Worm (Caenorhabditis elegans) whole organism, early embryonic: ENCODE data around the gene Y51H7C.13.

ENCODE experiments used
- B0310.2 ChIP-seq: sonication (generic microtip); optimal IDR thresholded peaks from 2 replicates; lab custom pipeline; 2016; ENCODE audit warnings: mild to moderate bottlenecking, missing genetic modification characterization, missing compliant biosample characterization
- F13C5.2 ChIP-seq: sonication (generic microtip); optimal IDR thresholded peaks from 2 replicates; lab custom pipeline; 2017; ENCODE audit warnings: mild to moderate bottlenecking, missing genetic modification characterization, inconsistent platforms, missing compliant biosample characterization
- aly-1 ChIP-seq: sonication (generic microtip); optimal IDR thresholded peaks from 2 replicates; lab custom pipeline; 2016; ENCODE audit warnings: missing genetic modification characterization, missing compliant biosample characterization
- ama-1 ChIP-seq: fragments of 150-350 bp; optimal IDR thresholded peaks from 2 replicates; lab custom pipeline; 2014
- ceh-13 ChIP-seq: fragments of 200-800 bp; sonication (Bioruptor generic); optimal IDR thresholded peaks from 2 replicates; lab custom pipeline; 2018; ENCODE audit warnings: mild to moderate bottlenecking, missing genetic modification characterization, missing compliant biosample characterization
- ceh-36 ChIP-seq: sonication (generic microtip); optimal IDR thresholded peaks from 2 replicates; lab custom pipeline; 2016; ENCODE audit warnings: missing genetic modification characterization, inconsistent platforms, missing compliant biosample characterization
- ets-7 ChIP-seq: sonication (generic microtip); optimal IDR thresholded peaks from 2 replicates; lab custom pipeline; 2016; ENCODE audit warnings: missing genotype, missing genetic modification characterization, missing compliant biosample characterization
- flt-1 ChIP-seq: fragments of 200-800 bp; sonication (Bioruptor generic); IDR thresholded peaks from 2 replicates; pipeline ENCODE4 v1.3.6; 2022; ENCODE audit warnings: missing genetic modification characterization, missing compliant biosample characterization
- hmbx-1 ChIP-seq: sonication (generic microtip); optimal IDR thresholded peaks from 2 replicates; lab custom pipeline; 2016; ENCODE audit warnings: mild to moderate bottlenecking, missing genetic modification characterization, missing compliant biosample characterization
- hmg-4 ChIP-seq: fragments of 200-800 bp; sonication (Bioruptor generic); optimal IDR thresholded peaks from 2 replicates; lab custom pipeline; 2018; ENCODE audit warnings: mild to moderate bottlenecking, missing genetic modification characterization, missing compliant biosample characterization
- hnd-1 ChIP-seq: sonication (generic microtip); optimal IDR thresholded peaks from 2 replicates; lab custom pipeline; 2016; ENCODE audit warnings: missing genetic modification characterization, missing compliant biosample characterization
- pes-1 ChIP-seq: fragments of 200-800 bp; sonication (Bioruptor generic); IDR thresholded peaks from 2 replicates; pipeline ENCODE4 v1.3.6; 2022; ENCODE audit warnings: missing genetic modification reagents, missing genetic modification characterization, missing compliant biosample characterization
- scrt-1 ChIP-seq: fragments of 200-800 bp; sonication (Bioruptor generic); IDR thresholded peaks from 2 replicates; pipeline ENCODE4 v1.3.6; 2022; ENCODE audit warnings: missing genetic modification characterization, missing compliant biosample characterization
- sea-1 ChIP-seq: fragments of 200-800 bp; sonication (Bioruptor generic); conservative IDR thresholded peaks from 2 replicates; pipeline ENCODE4 v1.3.6; 2022; ENCODE audit warnings: missing genetic modification characterization, missing compliant biosample characterization
- tbx-11 ChIP-seq: fragments of 200-800 bp; sonication (Bioruptor generic); IDR thresholded peaks from 2 replicates; pipeline ENCODE4 v1.3.6; 2022; ENCODE audit warnings: missing genetic modification characterization, missing compliant biosample characterization
- tbx-37 ChIP-seq: fragments of 200-800 bp; sonication (Bioruptor generic); conservative IDR thresholded peaks from 2 replicates; pipeline ENCODE4 v1.3.6; 2022; ENCODE audit warnings: missing genetic modification reagents, missing genetic modification characterization, missing compliant biosample characterization
- tra-4 ChIP-seq: sonication (generic microtip); optimal IDR thresholded peaks from 2 replicates; lab custom pipeline; 2017; ENCODE audit warnings: missing genetic modification characterization, missing compliant biosample characterization

Y51H7C.13 gene

DNA sequence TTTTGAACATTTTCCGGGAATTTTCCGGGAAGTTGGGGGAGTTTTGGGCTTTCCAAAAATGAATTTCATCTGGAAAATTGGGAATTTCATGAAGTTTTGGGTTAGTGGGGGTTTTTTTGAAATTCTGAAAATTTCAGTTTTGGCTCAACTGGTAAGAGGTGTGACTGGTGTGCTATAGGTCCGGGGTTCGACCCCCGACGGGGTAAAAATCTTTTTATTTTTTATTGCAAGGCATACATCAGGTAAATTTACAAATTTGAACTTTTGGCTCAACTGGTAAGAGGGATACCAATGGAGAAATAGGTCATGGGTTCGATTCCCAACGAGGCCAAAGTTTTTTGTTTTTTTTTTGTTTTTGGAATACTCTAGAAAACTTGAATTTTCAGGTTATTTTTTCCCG is 15.3 kb upstream of the Y51H7C.13 start:
- TF ChIP-seq sea-1 (GFP tag; lab: Robert Waterston, UW): no peak

DNA sequence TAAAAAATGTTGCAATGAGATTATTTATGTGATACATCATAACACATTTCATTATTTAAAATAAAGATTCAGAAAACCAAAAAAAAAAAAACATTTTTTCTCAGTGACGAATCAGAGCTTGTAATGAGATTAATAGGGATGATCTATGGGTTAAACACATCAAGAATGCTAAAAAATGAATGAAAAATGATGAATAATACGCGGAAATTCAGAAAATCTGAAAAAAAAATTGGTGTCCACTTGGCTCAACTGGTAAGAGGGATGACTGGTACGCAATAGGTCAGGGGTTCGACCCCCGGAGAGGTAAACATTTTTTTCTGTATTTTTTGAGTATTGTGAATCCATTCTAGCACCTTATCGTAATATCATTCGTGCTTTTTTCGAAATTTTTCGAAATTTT is 12.2 kb upstream of the Y51H7C.13 start:
- TF ChIP-seq hnd-1 (no peak), ceh-36 (tag; lab: Kevin White, UChicago) (no peak), scrt-1 (GFP tag; lab: Robert Waterston, UW) (no peak)

DNA sequence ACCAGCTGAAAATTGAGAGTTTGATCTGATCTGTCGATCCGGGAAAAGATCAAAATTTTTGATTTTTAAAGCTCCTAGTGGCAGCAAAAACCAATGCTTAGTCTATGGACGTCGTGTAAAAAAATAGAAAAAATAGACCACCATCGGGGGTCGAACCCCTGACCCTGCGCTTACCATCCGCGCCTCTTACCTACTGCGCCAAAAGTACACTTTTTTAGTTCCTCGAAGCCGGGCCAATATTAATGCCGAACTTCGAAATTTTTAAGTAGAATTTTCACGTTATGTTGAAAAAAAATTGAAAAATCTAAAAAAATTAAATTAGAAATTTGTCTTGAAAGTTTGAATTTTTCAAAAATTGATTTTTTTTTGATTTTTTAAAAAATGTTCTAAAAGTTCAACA is 11.6 kb upstream of the Y51H7C.13 start:
- TF ChIP-seq tbx-11: no peak
- TF ChIP-seq ceh-36 (tag; lab: Kevin White, UChicago): no peak
- no peak for TF ChIP-seq sea-1 (GFP tag; lab: Robert Waterston, UW)

DNA sequence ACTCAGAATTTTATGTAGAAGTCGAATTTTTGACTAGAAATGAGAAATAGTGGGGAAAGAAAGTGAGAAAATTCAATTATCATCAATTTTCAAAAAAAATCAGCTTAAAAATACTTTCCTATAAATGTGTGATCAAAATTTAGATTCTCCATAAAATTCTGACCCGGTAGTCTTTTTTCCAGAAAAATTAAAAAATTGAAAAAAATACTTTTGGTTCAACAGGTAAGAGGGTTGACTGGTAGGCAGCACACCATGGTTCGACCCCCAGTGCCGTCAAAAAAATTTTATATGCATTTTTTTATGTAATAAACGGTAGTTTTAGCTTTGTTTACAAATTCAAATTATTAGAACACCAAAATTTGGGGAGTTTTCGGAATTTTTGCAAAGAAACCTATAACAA is 10.9 kb upstream of the Y51H7C.13 start:
- no peak for TF ChIP-seq ets-7 (tag; lab: Kevin White, UChicago)
- TF ChIP-seq hmg-4 (GFP tag; lab: Kevin White, UChicago): no peak
- TF ChIP-seq sea-1 (GFP tag; lab: Robert Waterston, UW): no peak
- no peak for TF ChIP-seq hnd-1
- no peak for TF ChIP-seq ceh-36 (tag; lab: Kevin White, UChicago)
- no peak for TF ChIP-seq tbx-37 (GFP tag; lab: Robert Waterston, UW)
- no peak for TF ChIP-seq tbx-11
- no peak for TF ChIP-seq F13C5.2 (tag; lab: Kevin White, UChicago)
- TF ChIP-seq ama-1: no peak
- no peak for TF ChIP-seq hmbx-1 (tag; lab: Kevin White, UChicago)
- TF ChIP-seq aly-1 (tag; lab: Kevin White, UChicago): no peak

DNA sequence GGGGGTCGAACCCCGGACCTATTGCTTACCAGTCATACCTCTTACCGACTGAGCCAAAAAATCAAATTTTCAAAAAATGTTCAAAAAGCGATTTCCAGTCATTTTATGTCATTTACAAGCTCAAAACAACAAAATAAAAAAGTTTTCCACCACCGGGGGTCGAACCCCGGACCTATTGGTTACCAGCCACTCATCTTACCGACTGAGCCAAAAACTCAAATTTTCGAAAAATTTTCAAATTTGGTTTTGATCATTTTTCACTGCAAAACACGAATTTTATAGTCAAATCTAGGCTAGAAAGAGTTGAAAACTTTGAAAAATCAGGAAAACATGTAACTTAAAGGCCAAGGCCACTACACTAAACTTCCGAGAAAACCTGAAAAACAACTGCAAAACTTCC is 9.7 kb upstream of the Y51H7C.13 start:
- TF ChIP-seq flt-1 (GFP tag; lab: Robert Waterston, UW): no peak
- TF ChIP-seq ceh-13 (GFP tag; lab: Kevin White, UChicago): no peak
- TF ChIP-seq ama-1: no peak
- TF ChIP-seq hmbx-1 (tag; lab: Kevin White, UChicago): no peak
- no peak for TF ChIP-seq tbx-11
- TF ChIP-seq pes-1 (GFP tag; lab: Robert Waterston, UW): no peak
- no peak for TF ChIP-seq sea-1 (GFP tag; lab: Robert Waterston, UW)
- no peak for TF ChIP-seq hnd-1
- no peak for TF ChIP-seq ceh-36 (tag; lab: Kevin White, UChicago)
- no peak for TF ChIP-seq aly-1 (tag; lab: Kevin White, UChicago)

DNA sequence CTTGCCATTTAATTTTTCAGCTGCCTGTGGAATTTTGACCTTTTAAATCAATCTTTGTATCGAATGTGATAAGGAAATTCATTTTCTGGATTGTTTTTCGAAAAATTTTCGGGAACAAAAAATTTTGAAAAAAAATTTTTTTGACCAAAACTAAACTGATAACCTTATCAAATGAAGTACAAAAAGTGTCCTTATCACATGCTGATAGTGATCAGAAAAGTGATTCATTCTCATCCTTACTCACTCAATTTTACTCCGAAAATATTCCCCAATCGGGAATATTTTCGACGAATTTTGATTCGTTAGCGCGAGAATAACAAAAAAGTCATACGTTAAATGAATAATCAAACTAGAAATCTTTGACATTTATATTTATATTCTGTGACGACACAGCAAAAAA is 9.0 kb upstream of the Y51H7C.13 start:
- TF ChIP-seq F13C5.2 (tag; lab: Kevin White, UChicago) (no peak), flt-1 (GFP tag; lab: Robert Waterston, UW) (no peak), ets-7 (tag; lab: Kevin White, UChicago) (no peak), tra-4 (tag; lab: Kevin White, UChicago) (no peak), hmbx-1 (tag; lab: Kevin White, UChicago) (no peak), hmg-4 (GFP tag; lab: Kevin White, UChicago) (no peak), scrt-1 (GFP tag; lab: Robert Waterston, UW) (no peak), ama-1 (no peak), ceh-36 (tag; lab: Kevin White, UChicago) (no peak), ceh-13 (GFP tag; lab: Kevin White, UChicago) (no peak), B0310.2 (tag; lab: Kevin White, UChicago) (no peak), tbx-37 (GFP tag; lab: Robert Waterston, UW) (no peak), aly-1 (tag; lab: Kevin White, UChicago) (no peak), tbx-11 (no peak), sea-1 (GFP tag; lab: Robert Waterston, UW) (no peak), pes-1 (GFP tag; lab: Robert Waterston, UW) (no peak), hnd-1 (no peak)

ce11 chrII:1474807-1475206 is 8.5 kb upstream of the Y51H7C.13 start:
- no peak for TF ChIP-seq ceh-13 (GFP tag; lab: Kevin White, UChicago)

- TF ChIP-seq tbx-37 (GFP tag; lab: Robert Waterston, UW) (no peak), F13C5.2 (tag; lab: Kevin White, UChicago) (no peak), flt-1 (GFP tag; lab: Robert Waterston, UW) (no peak), ceh-13 (GFP tag; lab: Kevin White, UChicago) (no peak), tbx-11 (no peak), hmbx-1 (tag; lab: Kevin White, UChicago) (no peak), B0310.2 (tag; lab: Kevin White, UChicago) (no peak), hnd-1 (no peak), ceh-36 (tag; lab: Kevin White, UChicago) (no peak), sea-1 (GFP tag; lab: Robert Waterston, UW) (no peak), hmg-4 (GFP tag; lab: Kevin White, UChicago) (no peak), aly-1 (tag; lab: Kevin White, UChicago) (no peak), pes-1 (GFP tag; lab: Robert Waterston, UW) (no peak)
Observed at ce11 chrII:1473481-1473880, 7.1 kb upstream of the Y51H7C.13 start, which contains the start of gene H17B01.5. TSS of gene H17B01.5 (minus strand) at chrII:1473581.

ce11 chrII:1470515-1470966 is 4.2 kb upstream of the Y51H7C.13 start, which contains the start of gene H17B01.2:
TSS of gene H17B01.2 (plus strand) at chrII:1470565.
- TF ChIP-seq flt-1 (GFP tag; lab: Robert Waterston, UW): no peak
- TF ChIP-seq tra-4 (tag; lab: Kevin White, UChicago): no peak
